Worm (Caenorhabditis elegans) whole organism, midembryonic: ENCODE data around the gene mob-4.

Experiments
- flt-1 ChIP-seq: fragments of 200-800 bp; sonication (Bioruptor generic); IDR thresholded peaks from 2 replicates; pipeline ENCODE4 v1.3.6; 2022; ENCODE audit warnings: missing genetic modification characterization, missing compliant biosample characterization
- klf-2 ChIP-seq: fragments of 200-800 bp; sonication (Bioruptor generic); conservative IDR thresholded peaks from 2 replicates; pipeline ENCODE4 v1.3.6; 2022; ENCODE audit warnings: missing genetic modification reagents, missing genetic modification characterization, missing compliant biosample characterization
- med-1 ChIP-seq: sonication (generic microtip); optimal IDR thresholded peaks from 2 replicates; lab custom pipeline; 2017; ENCODE audit warnings: missing genetic modification characterization, mild to moderate bottlenecking, missing compliant biosample characterization, antibody characterized with exemption, missing genetic modification reagents; ENCODE audit not compliant: insufficient read depth
- tab-1 ChIP-seq: fragments of 200-800 bp; sonication (Bioruptor generic); IDR thresholded peaks from 2 replicates; pipeline ENCODE4 v1.3.6; 2022; ENCODE audit warnings: missing genetic modification characterization, missing compliant biosample characterization
- ztf-23 ChIP-seq: fragments of 200-800 bp; sonication (Bioruptor generic); IDR thresholded peaks from 2 replicates; pipeline ENCODE4 v1.3.6; 2022; ENCODE audit warnings: missing genetic modification reagents, missing genetic modification characterization, missing compliant biosample characterization

DNA sequence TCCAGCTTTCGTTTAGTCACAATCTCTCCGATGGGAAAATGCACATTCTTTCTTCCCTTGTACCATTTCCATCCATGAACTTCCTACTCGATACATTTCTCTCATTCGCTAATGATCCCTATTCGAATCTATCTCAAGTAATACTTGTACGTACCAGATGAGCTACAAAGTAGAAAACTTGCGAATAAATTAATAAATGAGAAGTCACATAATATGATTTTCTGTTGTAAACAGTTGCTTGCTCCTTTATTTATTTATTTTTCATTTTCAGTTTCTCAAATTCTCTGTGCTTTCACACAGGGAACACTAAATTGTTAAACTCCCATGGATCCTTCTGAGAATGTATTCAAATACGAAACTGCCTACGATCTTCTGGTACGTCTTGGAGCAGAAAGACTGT is 1.3 kb downstream of the mob-4 start, which contains the start of gene rfs-1:
- no peak for TF ChIP-seq klf-2 (GFP tag; lab: Robert Waterston, UW)
- TF ChIP-seq flt-1 (GFP tag; lab: Robert Waterston, UW), result no peak
- TF ChIP-seq tab-1 (GFP tag; lab: Robert Waterston, UW), result no peak
- TF ChIP-seq med-1 (GFP tag; lab: Kevin White, UChicago), result no peak
- no peak for TF ChIP-seq ztf-23 (GFP tag; lab: Robert Waterston, UW)
